Worm (Caenorhabditis elegans) whole organism, L2 larva: ENCODE measurements around the gene Y61A9LA.12.
"Not testable (repeated sequence)": the region's sequence is repeated elsewhere in the genome, so short reads cannot be mapped to it uniquely, and the experiment has no call there.

Experiments used
- C34F6.9 ChIP-seq: fragments of 150-350 bp; optimal IDR thresholded peaks from 2 replicates; lab custom pipeline; 2014; ENCODE audit warnings: missing biosample characterization, missing genetic modification characterization
- alr-1 ChIP-seq: fragments of 150-350 bp; optimal IDR thresholded peaks from 2 replicates; lab custom pipeline; 2014; ENCODE audit warnings: missing biosample characterization, missing genetic modification characterization
- ama-1 ChIP-seq: fragments of 150-350 bp; optimal IDR thresholded peaks from 2 replicates; lab custom pipeline; 2018; ENCODE audit warnings: inconsistent platforms
- blmp-1 ChIP-seq: sonication (generic microtip); optimal IDR thresholded peaks from 2 replicates; lab custom pipeline; 2017; ENCODE audit warnings: missing genetic modification characterization, mild to moderate bottlenecking, missing compliant biosample characterization, antibody characterized with exemption, moderate library complexity; ENCODE audit not compliant: insufficient read depth
- ceh-16 ChIP-seq: fragments of 150-350 bp; optimal IDR thresholded peaks from 2 replicates; lab custom pipeline; 2014; ENCODE audit warnings: missing biosample characterization, missing genetic modification characterization
- ceh-82 ChIP-seq: fragments of 150-350 bp; optimal IDR thresholded peaks from 2 replicates; lab custom pipeline; 2014; ENCODE audit warnings: missing biosample characterization, missing genetic modification characterization
- dmd-4 ChIP-seq: sonication (generic microtip); optimal IDR thresholded peaks from 2 replicates; lab custom pipeline; 2017; ENCODE audit warnings: missing biosample characterization, missing genetic modification characterization
- egl-27 ChIP-seq: sonication (generic microtip); optimal IDR thresholded peaks from 3 replicates; lab custom pipeline; 2017; ENCODE audit warnings: missing biosample characterization, missing genetic modification reagents, missing genetic modification characterization
- gmeb-1 ChIP-seq: fragments of 150-350 bp; optimal IDR thresholded peaks from 2 replicates; lab custom pipeline; 2014; ENCODE audit warnings: missing biosample characterization, missing genetic modification characterization
- lin-11 ChIP-seq: fragments of 150-350 bp; sonication (generic microtip); optimal IDR thresholded peaks from 2 replicates; lab custom pipeline; 2014; ENCODE audit warnings: missing biosample characterization, missing genetic modification characterization, inconsistent platforms, mixed read lengths
- lin-13 ChIP-seq: fragments of 150-350 bp; optimal IDR thresholded peaks from 2 replicates; lab custom pipeline; 2014; ENCODE audit warnings: missing biosample characterization, missing genetic modification reagents, missing genetic modification characterization
- lin-39 ChIP-seq: fragments of 150-350 bp; optimal IDR thresholded peaks from 2 replicates; lab custom pipeline; 2014; ENCODE audit warnings: missing biosample characterization, missing genetic modification reagents, missing genetic modification characterization
- lsy-2 ChIP-seq, 2 experiments: fragments of 150-350 bp in 1 of 2; sonication (generic microtip) in 1 of 2; optimal IDR thresholded peaks; 2 replicates each; lab custom pipeline; 2014 to 2017; ENCODE audit warnings: missing biosample characterization in 2 of 2, missing genetic modification characterization in 2 of 2
- mab-5 ChIP-seq: fragments of 150-350 bp; optimal IDR thresholded peaks from 2 replicates; lab custom pipeline; 2014; ENCODE audit warnings: missing biosample characterization, missing genetic modification characterization
- mdl-1 ChIP-seq, 2 experiments: fragments of 150-350 bp in 1 of 2; sonication (generic microtip) in 1 of 2; optimal IDR thresholded peaks; 2 replicates each; lab custom pipeline; 2017; ENCODE audit warnings: missing biosample characterization in 2 of 2, missing genetic modification characterization in 2 of 2
- nhr-11 ChIP-seq: fragments of 150-350 bp; optimal IDR thresholded peaks from 2 replicates; lab custom pipeline; 2014; ENCODE audit warnings: missing biosample characterization, missing genetic modification characterization
- nhr-12 ChIP-seq: fragments of 150-350 bp; optimal IDR thresholded peaks from 2 replicates; lab custom pipeline; 2014; ENCODE audit warnings: missing biosample characterization, missing genetic modification characterization
- nhr-129 ChIP-seq: fragments of 150-350 bp; optimal IDR thresholded peaks from 2 replicates; lab custom pipeline; 2014; ENCODE audit warnings: missing biosample characterization, missing genetic modification characterization
- nhr-21 ChIP-seq: fragments of 150-350 bp; optimal IDR thresholded peaks from 2 replicates; lab custom pipeline; 2014; ENCODE audit warnings: missing biosample characterization, missing genetic modification characterization
- nhr-237 ChIP-seq: fragments of 150-350 bp; optimal IDR thresholded peaks from 2 replicates; lab custom pipeline; 2014; ENCODE audit warnings: missing biosample characterization, missing genetic modification characterization
- nhr-6 ChIP-seq: fragments of 150-350 bp; optimal IDR thresholded peaks from 2 replicates; lab custom pipeline; 2014; ENCODE audit warnings: missing biosample characterization, missing genetic modification characterization
- peb-1 ChIP-seq: fragments of 150-350 bp; optimal IDR thresholded peaks from 2 replicates; lab custom pipeline; 2014; ENCODE audit warnings: missing biosample characterization, missing genetic modification characterization
- sem-4 ChIP-seq: fragments of 150-350 bp; optimal IDR thresholded peaks from 2 replicates; lab custom pipeline; 2014; ENCODE audit warnings: missing biosample characterization, missing genetic modification reagents, missing genetic modification characterization
- skn-1 ChIP-seq: sonication (generic microtip); optimal IDR thresholded peaks from 2 replicates; lab custom pipeline; 2017; ENCODE audit warnings: missing biosample characterization, missing genetic modification characterization
- sma-3 ChIP-seq: sonication (generic microtip); optimal IDR thresholded peaks from 2 replicates; lab custom pipeline; 2016; ENCODE audit warnings: missing genetic modification reagents, missing genetic modification characterization, missing compliant biosample characterization
- sma-9 ChIP-seq, 2 experiments: fragments of 150-350 bp in 1 of 2; sonication (generic microtip) in 1 of 2; optimal IDR thresholded peaks; 2 replicates each; lab custom pipeline; 2014 to 2016; ENCODE audit warnings: missing genetic modification characterization in 2 of 2, mild to moderate bottlenecking in 1 of 2, missing biosample characterization in 1 of 2, missing compliant biosample characterization in 1 of 2, missing genetic modification reagents in 1 of 2, moderate library complexity in 1 of 2
- snpc-4 ChIP-seq: fragments of 150-350 bp; optimal IDR thresholded peaks from 2 replicates; lab custom pipeline; 2014; ENCODE audit warnings: missing biosample characterization, missing genetic modification characterization
- unc-39 ChIP-seq: fragments of 150-350 bp; optimal IDR thresholded peaks from 2 replicates; lab custom pipeline; 2014; ENCODE audit warnings: missing biosample characterization, missing genetic modification characterization
- unc-55 ChIP-seq: fragments of 150-350 bp; sonication (generic microtip); optimal IDR thresholded peaks from 3 replicates; lab custom pipeline; 2014; ENCODE audit warnings: missing biosample characterization, missing genetic modification reagents, missing genetic modification characterization
- unc-62 ChIP-seq: fragments of 150-350 bp; optimal IDR thresholded peaks from 2 replicates; lab custom pipeline; 2014; ENCODE audit warnings: missing biosample characterization, missing genetic modification reagents, missing genetic modification characterization
- zag-1 ChIP-seq: fragments of 150-350 bp; optimal IDR thresholded peaks from 2 replicates; lab custom pipeline; 2014; ENCODE audit warnings: missing biosample characterization, missing genetic modification characterization
- ztf-1 ChIP-seq: fragments of 200-800 bp; sonication (Bioruptor generic); conservative IDR thresholded peaks from 2 replicates; pipeline ENCODE4 v1.3.6; 2022; ENCODE audit warnings: missing genetic modification characterization, missing compliant biosample characterization
- ztf-11 ChIP-seq: sonication (generic microtip); optimal IDR thresholded peaks from 2 replicates; lab custom pipeline; 2017; ENCODE audit warnings: missing biosample characterization, missing genetic modification characterization
- ztf-4 ChIP-seq: fragments of 150-350 bp; optimal IDR thresholded peaks from 2 replicates; lab custom pipeline; 2014; ENCODE audit warnings: missing biosample characterization, missing genetic modification characterization

Y61A9LA.12 gene

ce11 chrV:4551911-4552310 is 1.8 kb upstream of the Y61A9LA.12 start:
- TF ChIP-seq nhr-21 (tag; lab: Kevin White, UChicago) (no peak), unc-55 (peak; percentile 17)

ce11 chrV:4559701-4560100 is 6.0 kb downstream of the Y61A9LA.12 start, which contains the start of gene Y61A9LA.7:
Gene Y61A9LA.7, minus strand, starts transcription at chrV:4559801.
- TF ChIP-seq sma-3 (GFP tag; lab: Kevin White, UChicago) = no peak
- TF ChIP-seq ztf-4 (tag; lab: Kevin White, UChicago) = no peak
- TF ChIP-seq mab-5 = no peak
- no peak for TF ChIP-seq alr-1 (tag; lab: Kevin White, UChicago)
- no peak for TF ChIP-seq blmp-1 (tag; lab: Kevin White, UChicago)
- TF ChIP-seq lsy-2 (tag; optimal IDR thresholded peaks at IDR 0.05; lab: Kevin White, UChicago) = no peak
- no peak for TF ChIP-seq lin-11 (tag; lab: Kevin White, UChicago)
- no peak for TF ChIP-seq mdl-1 (tag; optimal IDR thresholded peaks at IDR 0.05; lab: Kevin White, UChicago)
- no peak for TF ChIP-seq lin-39
- TF ChIP-seq nhr-237 (tag; lab: Kevin White, UChicago) = no peak
- TF ChIP-seq unc-39 (tag; lab: Kevin White, UChicago) = no peak
- TF ChIP-seq skn-1 = no peak
- no peak for TF ChIP-seq sma-9 (GFP tag; optimal IDR thresholded peaks at IDR 0.05; lab: Kevin White, UChicago)
- no peak for TF ChIP-seq sma-9 (tag; optimal IDR thresholded peaks at IDR 0.05; lab: Kevin White, UChicago)
- TF ChIP-seq nhr-11 (tag; lab: Kevin White, UChicago) = no peak
- TF ChIP-seq dmd-4 (tag; lab: Kevin White, UChicago) = no peak
- no peak for TF ChIP-seq peb-1

ce11 chrV:4560441-4560840 is 6.8 kb downstream of the Y61A9LA.12 start, which contains the start of gene Y61A9LA.4:
Gene Y61A9LA.4, plus strand, starts transcription at chrV:4560741.
- not testable (repeated sequence) for TF ChIP-seq sem-4 (tag; lab: Kevin White, UChicago); alr-1 (tag; lab: Kevin White, UChicago); lin-13 (GFP tag; lab: Kevin White, UChicago)

ce11 chrV:4562493-4562892 is 8.8 kb downstream of the Y61A9LA.12 start:
- TF ChIP-seq peb-1 (no peak), mab-5 (no peak), ztf-1 (no peak), ama-1 (lab: Kevin White, UChicago) (no peak), lin-13 (GFP tag; lab: Kevin White, UChicago) (no peak), nhr-237 (tag; lab: Kevin White, UChicago) (no peak), C34F6.9 (tag; lab: Kevin White, UChicago) (no peak), lin-39 (no peak), nhr-21 (tag; lab: Kevin White, UChicago) (no peak), egl-27 (tag; lab: Kevin White, UChicago) (no peak), nhr-12 (tag; lab: Kevin White, UChicago) (no peak), ceh-82 (tag; lab: Kevin White, UChicago) (no peak)
- TF ChIP-seq, all 48 proteins: peak for 0

ce11 chrV:4569999-4570627 is 16.4 kb downstream of the Y61A9LA.12 start, which contains the start of gene sut-2:
Gene sut-2, minus strand, starts transcription at chrV:4570049.
- TF ChIP-seq ztf-11 (tag; lab: Kevin White, UChicago) = no peak
- TF ChIP-seq C34F6.9 (tag; lab: Kevin White, UChicago) = peak; percentile 85
- TF ChIP-seq gmeb-1 (tag; lab: Kevin White, UChicago) = peak; percentile 13
- TF ChIP-seq ama-1 (lab: Kevin White, UChicago) = peak; percentile 10
- no peak for TF ChIP-seq sma-9 (GFP tag; optimal IDR thresholded peaks at IDR 0.05; lab: Kevin White, UChicago)
- no peak for TF ChIP-seq sma-9 (tag; optimal IDR thresholded peaks at IDR 0.05; lab: Kevin White, UChicago)
- no peak for TF ChIP-seq nhr-237 (tag; lab: Kevin White, UChicago)
- TF ChIP-seq ceh-16 = no peak
- TF ChIP-seq peb-1 = no peak
- no peak for TF ChIP-seq zag-1 (tag; lab: Kevin White, UChicago)
- no peak for TF ChIP-seq snpc-4 (tag; lab: Kevin White, UChicago)
- peak; percentile 4 for TF ChIP-seq nhr-129 (tag; lab: Kevin White, UChicago)
- TF ChIP-seq nhr-6 (tag; lab: Kevin White, UChicago) = no peak
- no peak for TF ChIP-seq unc-62 (GFP tag; lab: Kevin White, UChicago)
- TF ChIP-seq lin-11 (tag; lab: Kevin White, UChicago) = no peak
- no peak for TF ChIP-seq lin-39
- TF ChIP-seq alr-1 (tag; lab: Kevin White, UChicago) = no peak
- peak; percentile 27 to 61 for TF ChIP-seq lsy-2 (tag; optimal IDR thresholded peaks at IDR 0.05; lab: Kevin White, UChicago)
- TF ChIP-seq sem-4 (tag; lab: Kevin White, UChicago) = no peak
- TF ChIP-seq unc-55 = peak; percentile 75
- no peak for TF ChIP-seq unc-39 (tag; lab: Kevin White, UChicago)
- TF ChIP-seq, all 48 proteins: peak for 6
